Worm (Caenorhabditis elegans): ENCODE measurements around the gene csn-1.

DNA sequence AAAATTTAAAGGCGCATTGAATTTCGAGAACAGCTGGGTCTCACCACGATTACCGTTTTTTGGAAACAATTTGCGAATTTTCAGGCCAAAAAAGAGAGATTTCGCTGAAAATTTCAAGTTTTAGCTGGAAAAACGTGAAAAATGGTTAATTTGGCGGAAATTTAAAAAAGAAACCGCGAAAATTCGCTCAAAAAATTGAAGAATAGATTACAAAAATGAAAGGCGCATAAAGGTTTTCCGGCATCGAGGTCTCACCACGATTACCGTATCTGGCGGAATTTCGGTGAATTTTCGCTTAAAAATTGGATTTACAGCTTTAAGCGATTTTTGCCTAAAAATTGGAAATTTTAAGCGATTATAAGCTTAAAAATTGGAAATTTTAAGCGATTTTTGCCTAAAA, 10.9 kb downstream of the csn-1 start:
- TF ChIP-seq ztf-29 (GFP tag; IDR thresholded peaks at IDR 0.05) (no peak), tab-1 (GFP tag; IDR thresholded peaks at IDR 0.05) (no peak), ref-1 (GFP tag; conservative IDR thresholded peaks at IDR 0.05) (no peak), ztf-23 (GFP tag; IDR thresholded peaks at IDR 0.05) (no peak), flt-1 (GFP tag; IDR thresholded peaks at IDR 0.05) (no peak), T22C8.4 (GFP tag; IDR thresholded peaks at IDR 0.05) (no peak), cog-1 (tag; optimal IDR thresholded peaks at IDR 0.05) (no peak)
